Worm (Caenorhabditis elegans) whole organism, L4 larva: ENCODE measurements around the gene nhr-211.

Experiments used
- F10B5.3 ChIP-seq: sonication (generic microtip); optimal IDR thresholded peaks from 2 replicates; lab custom pipeline; 2016; ENCODE audit warnings: mild to moderate bottlenecking, missing genetic modification characterization, missing compliant biosample characterization
- F26F4.8 ChIP-seq: fragments of 200-800 bp; sonication (Bioruptor generic); conservative IDR thresholded peaks from 2 replicates; pipeline ENCODE4 v1.3.6; 2022; ENCODE audit warnings: missing genetic modification characterization, missing compliant biosample characterization
- T26A8.4 ChIP-seq: fragments of 200-800 bp; sonication (Bioruptor generic); IDR thresholded peaks from 2 replicates; pipeline ENCODE4 v1.3.6; 2022; ENCODE audit warnings: missing genetic modification characterization, missing compliant biosample characterization
- ZK337.2 ChIP-seq: fragments of 200-800 bp; sonication (Bioruptor generic); IDR thresholded peaks from 2 replicates; pipeline ENCODE4 v1.3.6; 2022; ENCODE audit warnings: missing genetic modification reagents, missing genetic modification characterization, missing compliant biosample characterization
- ZK546.5 ChIP-seq, 2 experiments: sonication (generic microtip); optimal IDR thresholded peaks; 2 replicates each; lab custom pipeline; 2017; ENCODE audit warnings: missing biosample characterization in 2 of 2, missing genetic modification characterization in 2 of 2
- aha-1 ChIP-seq: fragments of 150-350 bp; peaks from one replicate; lab custom pipeline; 2014; ENCODE audit warnings: missing biosample characterization, missing genetic modification characterization
- attf-4 ChIP-seq: sonication (generic microtip); optimal IDR thresholded peaks from 3 replicates; lab custom pipeline; 2017; ENCODE audit warnings: missing biosample characterization, missing genetic modification characterization
- daf-12 ChIP-seq: fragments of 150-350 bp; optimal IDR thresholded peaks from 2 replicates; lab custom pipeline; 2014; ENCODE audit warnings: missing biosample characterization, missing genetic modification reagents, missing genetic modification characterization
- daf-16 ChIP-seq, 3 experiments: sonication (generic microtip); optimal IDR thresholded peaks; 2 replicates each; lab custom pipeline; 2016 to 2017; ENCODE audit warnings: missing genetic modification characterization in 3 of 3, missing genetic modification reagents in 3 of 3, mild to moderate bottlenecking in 2 of 3, missing compliant biosample characterization in 2 of 3, missing biosample characterization in 1 of 3, moderate library complexity in 1 of 3
- daf-19 ChIP-seq: fragments of 200-800 bp; sonication (Bioruptor generic); conservative IDR thresholded peaks from 2 replicates; pipeline ENCODE4 v1.3.6; 2022; ENCODE audit warnings: missing genetic modification characterization, missing compliant biosample characterization
- dmd-6 ChIP-seq: fragments of 200-800 bp; sonication (Bioruptor generic); IDR thresholded peaks from 2 replicates; pipeline ENCODE4 v1.3.6; 2022; ENCODE audit warnings: missing genetic modification reagents, missing genetic modification characterization, missing compliant biosample characterization
- dmd-8 ChIP-seq: fragments of 200-800 bp; sonication (Bioruptor generic); IDR thresholded peaks from 2 replicates; pipeline ENCODE4 v1.3.6; 2022; ENCODE audit warnings: missing genetic modification characterization, missing compliant biosample characterization
- dmd-9 ChIP-seq: fragments of 200-800 bp; sonication (Bioruptor generic); IDR thresholded peaks from 2 replicates; pipeline ENCODE4 v1.3.6; 2022; ENCODE audit warnings: missing genetic modification reagents, missing genetic modification characterization, missing compliant biosample characterization
- dpl-1 ChIP-seq: fragments of 150-350 bp; optimal IDR thresholded peaks from 2 replicates; lab custom pipeline; 2014; ENCODE audit warnings: missing biosample characterization, missing genetic modification reagents, missing genetic modification characterization
- dve-1 ChIP-seq: sonication (generic microtip); optimal IDR thresholded peaks from 2 replicates; lab custom pipeline; 2017; ENCODE audit warnings: antibody characterized with exemption, mild to moderate bottlenecking, missing genetic modification characterization, missing compliant biosample characterization; ENCODE audit not compliant: insufficient read depth
- egl-27 ChIP-seq: sonication (generic microtip); optimal IDR thresholded peaks from 3 replicates; lab custom pipeline; 2017; ENCODE audit warnings: missing biosample characterization, missing genetic modification reagents, missing genetic modification characterization
- fkh-10 ChIP-seq: fragments of 150-350 bp; optimal IDR thresholded peaks from 2 replicates; lab custom pipeline; 2014; ENCODE audit warnings: missing biosample characterization, missing genetic modification reagents, missing genetic modification characterization
- gei-8 ChIP-seq: fragments of 200-800 bp; sonication (Bioruptor generic); optimal IDR thresholded peaks from 2 replicates; lab custom pipeline; 2018; ENCODE audit warnings: mild to moderate bottlenecking, missing genetic modification characterization, missing compliant biosample characterization
- hlh-30 ChIP-seq: sonication (generic microtip); optimal IDR thresholded peaks from 2 replicates; lab custom pipeline; 2017; ENCODE audit warnings: antibody characterized with exemption, mild to moderate bottlenecking, missing genetic modification characterization, missing compliant biosample characterization; ENCODE audit not compliant: insufficient read depth
- jun-1 ChIP-seq: fragments of 150-350 bp; optimal IDR thresholded peaks from 2 replicates; lab custom pipeline; 2014; ENCODE audit warnings: missing biosample characterization, missing genetic modification reagents, missing genetic modification characterization
- lim-7 ChIP-seq: fragments of 200-800 bp; sonication (Bioruptor generic); IDR thresholded peaks from 2 replicates; pipeline ENCODE4 v1.3.6; 2022; ENCODE audit warnings: missing genetic modification characterization, missing compliant biosample characterization
- lin-1 ChIP-seq: fragments of 200-800 bp; sonication (Bioruptor generic); IDR thresholded peaks from 2 replicates; pipeline ENCODE4 v1.3.6; 2022; ENCODE audit warnings: missing genetic modification reagents, missing genetic modification characterization, missing compliant biosample characterization
- lin-38 ChIP-seq: fragments of 200-800 bp; sonication (Bioruptor generic); IDR thresholded peaks from 2 replicates; pipeline ENCODE4 v1.3.6; 2022; ENCODE audit warnings: missing genetic modification reagents, missing genetic modification characterization, missing compliant biosample characterization
- lir-3 ChIP-seq: sonication (generic microtip); optimal IDR thresholded peaks from 2 replicates; lab custom pipeline; 2016; ENCODE audit warnings: mild to moderate bottlenecking, missing genetic modification characterization, missing compliant biosample characterization
- lsy-2 ChIP-seq, 2 experiments: fragments of 150-350 bp in 1 of 2; sonication (generic microtip) in 1 of 2; optimal IDR thresholded peaks; 2 replicates each; lab custom pipeline; 2014 to 2017; ENCODE audit warnings: missing biosample characterization in 2 of 2, missing genetic modification characterization in 2 of 2
- madf-5 ChIP-seq, 2 experiments: fragments of 200-800 bp; sonication (Bioruptor generic); IDR thresholded peaks; 2 replicates each; pipeline ENCODE4 v1.3.6; 2022; ENCODE audit warnings: missing compliant biosample characterization in 2 of 2, missing genetic modification characterization in 2 of 2
- mes-2 ChIP-seq: sonication (generic microtip); optimal IDR thresholded peaks from 2 replicates; lab custom pipeline; 2016; ENCODE audit warnings: missing genotype, mild to moderate bottlenecking, missing genetic modification characterization, missing compliant biosample characterization; ENCODE audit not compliant: poor library complexity, severe bottlenecking
- mxl-2 ChIP-seq: fragments of 200-800 bp; sonication (Bioruptor generic); conservative IDR thresholded peaks from 2 replicates; pipeline ENCODE4 v1.3.6; 2022; ENCODE audit warnings: missing genetic modification reagents, missing genetic modification characterization, missing compliant biosample characterization
- nhr-10 ChIP-seq: fragments of 150-350 bp; optimal IDR thresholded peaks from 2 replicates; lab custom pipeline; 2014; ENCODE audit warnings: missing biosample characterization, missing genetic modification characterization
- nhr-102 ChIP-seq: sonication (generic microtip); optimal IDR thresholded peaks from 2 replicates; lab custom pipeline; 2016; ENCODE audit warnings: mild to moderate bottlenecking, missing genetic modification characterization, moderate library complexity, missing compliant biosample characterization
- nhr-11 ChIP-seq: fragments of 150-350 bp; optimal IDR thresholded peaks from 2 replicates; lab custom pipeline; 2014; ENCODE audit warnings: missing biosample characterization, missing genetic modification characterization
- nhr-25 ChIP-seq: sonication (generic microtip); optimal IDR thresholded peaks from 2 replicates; lab custom pipeline; 2017; ENCODE audit warnings: missing genetic modification characterization, mild to moderate bottlenecking, missing compliant biosample characterization, antibody characterized with exemption, moderate library complexity, borderline replicate concordance; ENCODE audit not compliant: insufficient read depth
- nhr-28 ChIP-seq: fragments of 150-350 bp; optimal IDR thresholded peaks from 2 replicates; lab custom pipeline; 2014; ENCODE audit warnings: missing biosample characterization, missing genetic modification characterization
- nhr-41 ChIP-seq: fragments of 200-800 bp; sonication (Bioruptor generic); IDR thresholded peaks from 2 replicates; pipeline ENCODE4 v1.3.6; 2022; ENCODE audit warnings: missing genetic modification reagents, missing genetic modification characterization, missing compliant biosample characterization
- nhr-77 ChIP-seq: fragments of 150-350 bp; optimal IDR thresholded peaks from 2 replicates; lab custom pipeline; 2014; ENCODE audit warnings: missing biosample characterization, missing genetic modification characterization
- php-3 ChIP-seq: fragments of 200-800 bp; sonication (Bioruptor generic); IDR thresholded peaks from 2 replicates; pipeline ENCODE4 v1.3.6; 2022; ENCODE audit warnings: missing genetic modification reagents, missing genetic modification characterization, missing compliant biosample characterization
- pqm-1 ChIP-seq: sonication (generic microtip); optimal IDR thresholded peaks from 2 replicates; lab custom pipeline; 2017; ENCODE audit warnings: missing biosample characterization, missing genetic modification characterization
- snpc-1.2 ChIP-seq: fragments of 200-800 bp; sonication (Bioruptor generic); IDR thresholded peaks from 2 replicates; pipeline ENCODE4 v1.3.6; 2022; ENCODE audit warnings: missing genetic modification reagents, missing genetic modification characterization, missing compliant biosample characterization
- snpc-4 ChIP-seq: fragments of 150-350 bp; optimal IDR thresholded peaks from 2 replicates; lab custom pipeline; 2014; ENCODE audit warnings: missing biosample characterization, missing genetic modification characterization
- spr-1 ChIP-seq: sonication (generic microtip); optimal IDR thresholded peaks from 2 replicates; lab custom pipeline; 2016; ENCODE audit warnings: mild to moderate bottlenecking, missing genetic modification characterization, missing compliant biosample characterization
- zag-1 ChIP-seq: fragments of 150-350 bp; optimal IDR thresholded peaks from 2 replicates; lab custom pipeline; 2014; ENCODE audit warnings: missing biosample characterization, missing genetic modification characterization
- zfp-2 ChIP-seq: sonication (generic microtip); optimal IDR thresholded peaks from 2 replicates; lab custom pipeline; 2016; ENCODE audit warnings: mild to moderate bottlenecking, missing genetic modification characterization, missing compliant biosample characterization
- zip-2 ChIP-seq: fragments of 150-350 bp; optimal IDR thresholded peaks from 2 replicates; lab custom pipeline; 2014; ENCODE audit warnings: missing biosample characterization, missing genetic modification characterization

Gene nhr-211

DNA sequence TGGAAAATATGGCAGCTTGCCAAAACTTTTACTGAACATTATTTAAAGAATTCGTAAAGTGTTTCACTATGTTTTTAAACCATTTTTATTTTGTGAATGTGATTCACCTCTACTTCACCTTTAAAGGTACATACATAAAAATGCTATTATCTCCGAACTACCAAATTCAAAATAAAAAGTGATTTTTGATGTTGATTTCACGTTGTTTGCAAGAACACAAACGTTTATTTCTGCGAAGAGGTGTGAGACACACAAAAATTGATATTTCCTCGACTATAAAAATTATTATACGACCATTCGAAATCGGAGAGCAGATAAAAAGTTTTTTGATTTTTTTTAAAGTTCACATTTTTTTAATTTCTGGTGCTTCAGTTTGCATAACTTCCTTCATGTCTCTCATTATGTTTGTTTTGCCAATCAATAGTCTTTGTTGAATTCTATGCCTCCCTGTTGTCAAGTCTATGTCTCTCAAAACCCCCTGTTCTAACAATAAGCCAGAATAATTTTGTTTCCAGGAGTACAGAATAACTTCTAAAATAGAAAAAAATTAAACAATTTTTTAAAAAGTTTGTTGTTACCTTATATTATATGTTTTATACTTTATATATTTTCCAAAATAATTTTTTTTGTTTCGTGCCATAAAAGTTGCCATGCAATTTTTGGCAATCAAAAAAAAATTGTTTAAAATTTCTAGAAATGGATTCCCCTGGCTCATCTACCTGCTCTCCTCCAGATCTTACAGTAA is 35.9 kb upstream of the nhr-211 start, which contains the start of gene nhr-123 (continued):
- TF ChIP-seq php-3 (GFP tag; lab: Robert Waterston, UW) (0 out of 2 replicates have a peak, but pooled peaks have one; percentile 21), dmd-8 (no peak), lin-38 (GFP tag; lab: Robert Waterston, UW) (no peak), attf-4 (tag; lab: Kevin White, UChicago) (no peak), nhr-11 (tag; lab: Kevin White, UChicago) (no peak), nhr-28 (tag; lab: Kevin White, UChicago) (peak; percentile 46), zfp-2 (tag; lab: Kevin White, UChicago) (no peak), lir-3 (tag; lab: Kevin White, UChicago) (no peak), F10B5.3 (tag; lab: Kevin White, UChicago) (no peak), lsy-2 (tag; optimal IDR thresholded peaks at IDR 0.05; lab: Kevin White, UChicago) (no peak), hlh-30 (no peak)
- TF ChIP-seq, all 104 proteins: peak for 5

DNA sequence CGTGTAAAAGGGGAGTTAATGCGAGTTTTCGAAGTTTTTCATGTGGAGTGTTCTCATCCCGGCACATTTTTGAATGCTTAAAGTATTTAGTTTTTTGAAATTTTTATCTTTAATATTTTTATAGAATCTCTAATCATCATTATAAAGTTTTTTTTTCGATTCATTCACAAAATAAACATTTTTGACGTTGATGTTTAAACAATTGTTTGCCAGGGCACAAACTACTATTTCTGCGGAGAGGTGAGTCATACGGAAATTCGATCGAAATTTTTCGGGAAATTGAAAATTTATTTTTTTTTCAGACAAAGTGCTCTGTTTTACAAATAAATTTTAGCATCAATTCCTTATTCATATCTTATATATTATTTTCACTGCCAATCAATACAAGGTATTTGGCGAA is 33.2 kb upstream of the nhr-211 start, which contains the start of gene nhr-98:
Gene nhr-98 (plus strand): TSS at position 301 of the 400 bp plus-strand sequence.
- TF ChIP-seq aha-1 (tag; lab: Kevin White, UChicago) (peak; percentile 53), F26F4.8 (no peak)

- TF ChIP-seq ZK337.2 (GFP tag; lab: Robert Waterston, UW) (no peak), nhr-102 (tag; lab: Kevin White, UChicago) (no peak), dmd-9 (no peak), pqm-1 (tag; lab: Kevin White, UChicago) (peak; percentile 18), nhr-28 (tag; lab: Kevin White, UChicago) (peak; percentile 36), dve-1 (tag; lab: Kevin White, UChicago) (peak; percentile 23), aha-1 (tag; lab: Kevin White, UChicago) (no peak), mxl-2 (GFP tag; lab: Robert Waterston, UW) (no peak), attf-4 (tag; lab: Kevin White, UChicago) (no peak), daf-16 (GFP tag; optimal IDR thresholded peaks at IDR 0.05; lab: Kevin White, UChicago) (no peak), daf-16 (tag; optimal IDR thresholded peaks at IDR 0.05; lab: Kevin White, UChicago) (peak; percentile 62), fkh-10 (no peak)
These were observed 28.9 kb upstream of the nhr-211 start for ce11 chrV:457839-458238.

DNA sequence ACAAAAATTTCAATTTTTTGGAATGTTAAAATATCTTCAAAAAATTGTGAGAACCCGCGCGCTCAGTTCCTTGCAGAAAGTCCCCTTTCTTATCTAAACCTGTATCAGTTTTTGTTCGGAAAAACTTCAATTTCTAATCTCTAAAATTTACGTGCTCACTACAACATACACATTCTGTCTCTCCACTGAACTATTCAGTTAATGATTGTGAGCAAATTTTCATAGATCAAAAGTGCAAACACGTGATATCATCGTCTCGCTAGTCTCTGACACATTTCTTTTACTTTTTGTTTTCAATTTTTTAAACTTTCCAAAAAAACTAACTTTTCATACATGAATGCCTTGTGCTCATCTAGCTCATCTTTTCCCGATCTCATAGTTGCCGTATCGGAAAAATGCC is 27.3 kb upstream of the nhr-211 start, which contains the start of gene nhr-203:
Gene nhr-203 (plus strand): TSS at position 332 of the 400 bp plus-strand sequence.
- TF ChIP-seq jun-1 (tag; lab: Kevin White, UChicago) (no peak), daf-12 (tag; lab: Kevin White, UChicago) (no peak), T26A8.4 (GFP tag; lab: Robert Waterston, UW) (no peak), egl-27 (tag; lab: Kevin White, UChicago) (no peak), gei-8 (GFP tag; lab: Kevin White, UChicago) (no peak), nhr-77 (peak; percentile 66), attf-4 (tag; lab: Kevin White, UChicago) (no peak), ZK546.5 (tag; optimal IDR thresholded peaks at IDR 0.05; lab: Kevin White, UChicago) (no peak), lsy-2 (tag; optimal IDR thresholded peaks at IDR 0.05; lab: Kevin White, UChicago) (peak in 1 of 2 experiments; percentile 6), spr-1 (no peak), nhr-41 (GFP tag; lab: Robert Waterston, UW) (no peak), nhr-10 (tag; lab: Kevin White, UChicago) (no peak), snpc-4 (no peak), mes-2 (tag; lab: Kevin White, UChicago) (peak; percentile 39), dmd-6 (GFP tag; lab: Robert Waterston, UW) (peak; percentile 89), zag-1 (tag; lab: Kevin White, UChicago) (no peak), snpc-1.2 (GFP tag; lab: Robert Waterston, UW) (no peak), nhr-25 (no peak), nhr-102 (tag; lab: Kevin White, UChicago) (peak; percentile 35), lim-7 (no peak), dpl-1 (GFP tag; lab: Kevin White, UChicago) (no peak), zip-2 (tag; lab: Kevin White, UChicago) (no peak), nhr-28 (tag; lab: Kevin White, UChicago) (peak; percentile 99), dve-1 (tag; lab: Kevin White, UChicago) (peak; percentile 80), lin-1 (GFP tag; lab: Robert Waterston, UW) (no peak), daf-19 (GFP tag; lab: Robert Waterston, UW) (no peak), pqm-1 (tag; lab: Kevin White, UChicago) (peak; percentile 62), daf-16 (GFP tag; optimal IDR thresholded peaks at IDR 0.05; lab: Kevin White, UChicago) (no peak), daf-16 (tag; optimal IDR thresholded peaks at IDR 0.05; lab: Kevin White, UChicago) (peak; percentile 81), madf-5 (GFP tag; IDR thresholded peaks at IDR 0.05; lab: Robert Waterston, UW) (no peak)
